Fruit fly (Drosophila melanogaster): ENCODE measurements around the gene CG33648.

Gene CG33648

DNA sequence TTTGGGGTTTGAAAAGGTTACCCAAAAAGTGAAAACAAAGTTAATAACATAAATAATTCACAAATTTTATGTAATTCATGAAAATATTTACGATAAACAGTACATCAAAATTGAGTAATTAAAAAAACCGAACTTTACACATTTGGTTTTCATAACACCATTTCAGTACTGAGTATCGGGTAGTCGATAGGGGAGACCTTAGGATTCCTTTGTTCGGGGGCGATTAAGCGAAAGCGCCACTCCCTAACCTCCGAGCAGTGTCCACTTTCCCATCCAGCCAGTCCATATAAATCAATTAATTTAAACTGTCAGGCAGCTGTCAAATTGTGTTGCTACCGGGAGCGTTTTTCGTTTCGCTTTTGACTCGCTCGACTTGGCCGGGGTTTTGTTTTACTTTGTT lies 38.2 kb downstream of the CG33648 start (continued):
- TF ChIP-seq PHDP (tag; optimal IDR thresholded peaks at IDR 0.05) = peak; percentile 35
- TF ChIP-seq eve (GFP tag; optimal IDR thresholded peaks at IDR 0.05) = peak in 1 of 2 experiments; percentile 77
- TF ChIP-seq jigr1 (GFP tag; IDR thresholded peaks at IDR 0.05) = no peak
- TF ChIP-seq BEAF-32 (GFP tag; optimal IDR thresholded peaks at IDR 0.05) = no peak
- peak; percentile 58 for TF ChIP-seq CG2678 (tag; optimal IDR thresholded peaks at IDR 0.05)
- TF ChIP-seq CG8388 (GFP tag; optimal IDR thresholded peaks at IDR 0.05) = peak; percentile 70
- peak; percentile 68 for TF ChIP-seq Med (GFP tag)
- no peak for TF ChIP-seq cwo (GFP tag; optimal IDR thresholded peaks at IDR 0.05)
- TF ChIP-seq CG14710 (tag; optimal IDR thresholded peaks at IDR 0.05) = peak; percentile 70
- peak; percentile 57 for TF ChIP-seq dmrt99B (tag; optimal IDR thresholded peaks at IDR 0.05)
- peak; percentile 51 for TF ChIP-seq fd96Cb (tag; optimal IDR thresholded peaks at IDR 0.05)
- TF ChIP-seq CG9215 (GFP tag; IDR thresholded peaks at IDR 0.05) = no peak
- peak; percentile 96 for TF ChIP-seq sens (GFP tag)
- no peak for TF ChIP-seq stwl (tag; optimal IDR thresholded peaks at IDR 0.05)
- TF ChIP-seq chm (GFP tag; IDR thresholded peaks at IDR 0.05) = peak; percentile 27; the same call in 1 of the 2 replicates
- TF ChIP-seq CG12219 (GFP tag; optimal IDR thresholded peaks at IDR 0.05) = no peak
- no peak for TF ChIP-seq Atf3 (GFP tag; optimal IDR thresholded peaks at IDR 0.05)
- TF ChIP-seq jumu (GFP tag; optimal IDR thresholded peaks at IDR 0.05) = peak; percentile 13
- TF ChIP-seq ATbp (GFP tag; optimal IDR thresholded peaks at IDR 0.05) = peak; percentile 24
- TF ChIP-seq knrl (GFP tag; IDR thresholded peaks at IDR 0.05; ENCODE audit: partially characterized antibody) = no peak
- no peak for TF ChIP-seq CG6654 (GFP tag; optimal IDR thresholded peaks at IDR 0.05)
- TF ChIP-seq BtbVII (GFP tag; optimal IDR thresholded peaks at IDR 0.05) = no peak
- no peak for TF ChIP-seq peb (GFP tag; IDR thresholded peaks at IDR 0.05)
- TF ChIP-seq ara (GFP tag; IDR thresholded peaks at IDR 0.05) = peak; percentile 11; the same call in 1 of the 2 replicates
- no peak for TF ChIP-seq wdn (GFP tag; IDR thresholded peaks at IDR 0.05)
- TF ChIP-seq CG12155 (GFP tag; optimal IDR thresholded peaks at IDR 0.05) = no peak
- TF ChIP-seq bsh (GFP tag; optimal IDR thresholded peaks at IDR 0.05) = peak in 1 of 2 experiments; percentile 79
- TF ChIP-seq Hr3 (GFP tag; optimal IDR thresholded peaks at IDR 0.05) = no peak
- TF ChIP-seq CG18599 (GFP tag; optimal IDR thresholded peaks at IDR 0.05) = peak; percentile 12
- no peak for TF ChIP-seq pan (optimal IDR thresholded peaks at IDR 0.05)
- TF ChIP-seq pan (GFP tag; optimal IDR thresholded peaks at IDR 0.05 in 1 of 2, IDR thresholded peaks at IDR 0.05 in 1 of 2) = peak in 1 of 2 experiments; percentile 10
- no peak for TF ChIP-seq ato (GFP tag; IDR thresholded peaks at IDR 0.05; ENCODE audit: partially characterized antibody)
- no peak for TF ChIP-seq Doc3 (GFP tag; IDR thresholded peaks at IDR 0.05; ENCODE audit: partially characterized antibody)
- TF ChIP-seq D (optimal IDR thresholded peaks at IDR 0.05) = peak; percentile 31
- TF ChIP-seq D (GFP tag; optimal IDR thresholded peaks at IDR 0.05) = peak; percentile 74
- TF ChIP-seq sna (GFP tag; IDR thresholded peaks at IDR 0.05; ENCODE audit: partially characterized antibody) = no peak
- TF ChIP-seq CG3838 (GFP tag; optimal IDR thresholded peaks at IDR 0.05) = no peak
- TF ChIP-seq pzg (GFP tag; optimal IDR thresholded peaks at IDR 0.05) = no peak
- TF ChIP-seq tll (GFP tag; optimal IDR thresholded peaks at IDR 0.05) = no peak
- TF ChIP-seq Asciz (GFP tag; optimal IDR thresholded peaks at IDR 0.05) = peak; percentile 4
- peak; percentile 78 for TF ChIP-seq CG10979 (tag; optimal IDR thresholded peaks at IDR 0.05)
- TF ChIP-seq Dip3 (GFP tag; optimal IDR thresholded peaks at IDR 0.05) = no peak
- peak; percentile 10 for TF ChIP-seq Abd-B (GFP tag; optimal IDR thresholded peaks at IDR 0.05)
- TF ChIP-seq eyg (GFP tag; optimal IDR thresholded peaks at IDR 0.05) = no peak
- TF ChIP-seq Doc2 (GFP tag; IDR thresholded peaks at IDR 0.05) = no peak
- TF ChIP-seq CG10147 (GFP tag; optimal IDR thresholded peaks at IDR 0.05) = no peak
- TF ChIP-seq yki (optimal IDR thresholded peaks at IDR 0.05) = no peak
- TF ChIP-seq CG2129 (GFP tag; IDR thresholded peaks at IDR 0.05; ENCODE audit: partially characterized antibody) = no peak
- TF ChIP-seq CG9727 (GFP tag; optimal IDR thresholded peaks at IDR 0.05) = peak; percentile 71
- TF ChIP-seq ind (GFP tag; optimal IDR thresholded peaks at IDR 0.05) = peak; percentile 52
- TF ChIP-seq pho (GFP tag; optimal IDR thresholded peaks at IDR 0.05) = no peak

Measured in whole organism, embryonic.